Worm (Caenorhabditis elegans): ENCODE results near the gene T01G5.8.

- peak; percentile 1 for TF ChIP-seq cog-1 (tag; optimal IDR thresholded peaks at IDR 0.05)
- no peak for TF ChIP-seq ztf-29 (GFP tag; IDR thresholded peaks at IDR 0.05)
- TF ChIP-seq tab-1 (GFP tag; IDR thresholded peaks at IDR 0.05) = no peak
- no peak for TF ChIP-seq ref-1 (GFP tag; conservative IDR thresholded peaks at IDR 0.05)
- TF ChIP-seq T22C8.4 (GFP tag; IDR thresholded peaks at IDR 0.05) = no peak
- no peak for TF ChIP-seq flt-1 (GFP tag; IDR thresholded peaks at IDR 0.05)
- TF ChIP-seq med-1 (GFP tag; optimal IDR thresholded peaks at IDR 0.05; ENCODE audit: insufficient read depth) = no peak
- no peak for TF ChIP-seq klf-2 (GFP tag; conservative IDR thresholded peaks at IDR 0.05)
- TF ChIP-seq ztf-23 (GFP tag; IDR thresholded peaks at IDR 0.05) = 0 out of 2 replicates have a peak, but pooled peaks have one; percentile 37
Observed at ce11 chrV:15136772-15137171, 20.7 kb downstream of the T01G5.8 start, which contains the start of gene aipl-1.
